Worm (Caenorhabditis elegans) whole organism, midembryonic: Measurements from ENCODE around the gene npr-43.

Source experiments
- flt-1 ChIP-seq: fragments of 200-800 bp; sonication (Bioruptor generic); IDR thresholded peaks from 2 replicates; pipeline ENCODE4 v1.3.6; 2022; ENCODE audit warnings: missing genetic modification characterization, missing compliant biosample characterization
- med-1 ChIP-seq: sonication (generic microtip); optimal IDR thresholded peaks from 2 replicates; lab custom pipeline; 2017; ENCODE audit warnings: missing genetic modification characterization, mild to moderate bottlenecking, missing compliant biosample characterization, antibody characterized with exemption, missing genetic modification reagents; ENCODE audit not compliant: insufficient read depth
- tab-1 ChIP-seq: fragments of 200-800 bp; sonication (Bioruptor generic); IDR thresholded peaks from 2 replicates; pipeline ENCODE4 v1.3.6; 2022; ENCODE audit warnings: missing genetic modification characterization, missing compliant biosample characterization
- ztf-23 ChIP-seq: fragments of 200-800 bp; sonication (Bioruptor generic); IDR thresholded peaks from 2 replicates; pipeline ENCODE4 v1.3.6; 2022; ENCODE audit warnings: missing genetic modification reagents, missing genetic modification characterization, missing compliant biosample characterization

DNA sequence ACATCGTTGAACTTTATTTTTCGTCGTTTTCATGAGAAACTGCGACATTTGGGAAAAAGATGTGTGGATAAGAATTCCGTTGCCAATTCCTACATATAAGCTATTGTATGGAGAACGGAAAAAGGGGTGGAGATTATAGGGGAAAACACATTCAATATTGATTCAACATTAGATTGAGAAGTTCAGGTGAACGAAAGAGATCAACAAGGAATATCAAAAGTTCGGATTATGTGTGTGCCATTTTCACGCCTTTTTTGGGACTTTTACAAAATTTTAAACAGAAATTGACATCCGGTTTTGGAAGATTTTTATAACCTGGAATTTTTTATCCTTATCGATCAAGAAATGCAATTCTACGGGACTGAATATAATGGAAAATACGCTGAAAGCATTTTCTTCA lies 51.1 kb downstream of the npr-43 start, which contains the start of gene F47B8.5:
- no peak for TF ChIP-seq ztf-23 (GFP tag; lab: Robert Waterston, UW)
- TF ChIP-seq tab-1 (GFP tag; lab: Robert Waterston, UW), result no peak
- no peak for TF ChIP-seq med-1 (GFP tag; lab: Kevin White, UChicago)
- no peak for TF ChIP-seq flt-1 (GFP tag; lab: Robert Waterston, UW)
